Worm (Caenorhabditis elegans) whole organism, L4 larva: ENCODE results near the gene F47D2.11.

Experiments
- hlh-30 ChIP-seq: sonication (generic microtip); optimal IDR thresholded peaks from 2 replicates; lab custom pipeline; 2017; ENCODE audit warnings: antibody characterized with exemption, mild to moderate bottlenecking, missing genetic modification characterization, missing compliant biosample characterization; ENCODE audit not compliant: insufficient read depth
- zag-1 ChIP-seq: fragments of 150-350 bp; optimal IDR thresholded peaks from 2 replicates; lab custom pipeline; 2014; ENCODE audit warnings: missing biosample characterization, missing genetic modification characterization

ce11 chrV:4302842-4303241 lies 7.0 kb upstream of the F47D2.11 start:
- TF ChIP-seq hlh-30 (no peak), zag-1 (tag; lab: Kevin White, UChicago) (no peak)
